Worm (Caenorhabditis elegans): ENCODE data around the gene best-5.

Gene best-5

DNA sequence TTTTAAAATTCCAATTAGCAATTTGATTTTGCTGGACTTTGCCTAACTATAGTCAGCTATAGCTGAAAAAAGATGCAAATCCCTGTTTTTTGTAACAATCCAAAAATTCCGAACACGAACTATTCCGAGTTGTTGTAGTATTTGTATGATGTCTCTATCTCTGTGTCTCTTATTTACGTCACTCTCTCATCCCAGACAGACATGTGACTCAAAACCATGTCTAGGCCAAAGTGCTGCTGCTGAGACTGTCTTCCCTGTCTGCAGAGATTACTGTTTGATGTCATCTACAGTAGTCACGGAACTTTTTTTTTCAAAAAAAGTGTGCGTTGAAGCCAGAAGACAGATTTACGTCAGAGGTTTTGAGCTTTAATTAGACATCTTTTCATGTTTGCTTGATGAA is 23.8 kb downstream of the best-5 start:
- no peak for TF ChIP-seq snpc-1.2 (GFP tag; IDR thresholded peaks at IDR 0.05)
- TF ChIP-seq jun-1 (tag; optimal IDR thresholded peaks at IDR 0.05): no peak
- TF ChIP-seq lin-29 (GFP tag; IDR thresholded peaks at IDR 0.05): no peak
- TF ChIP-seq cey-2 (tag; optimal IDR thresholded peaks at IDR 0.05; ENCODE audit: borderline replicate concordance, insufficient read depth): no peak
- TF ChIP-seq spr-3 (GFP tag; optimal IDR thresholded peaks at IDR 0.05): no peak
- TF ChIP-seq lin-38 (GFP tag; IDR thresholded peaks at IDR 0.05): no peak
- TF ChIP-seq dmd-6 (GFP tag; IDR thresholded peaks at IDR 0.05): peak; percentile 53
- peak; percentile 55 for TF ChIP-seq nhr-6 (tag; optimal IDR thresholded peaks at IDR 0.05)
- TF ChIP-seq duxl-1 (tag; optimal IDR thresholded peaks at IDR 0.05; ENCODE audit: poor library complexity): no peak
- no peak for TF ChIP-seq ceh-44 (GFP tag; IDR thresholded peaks at IDR 0.05)
- no peak for TF ChIP-seq set-16 (GFP tag; IDR thresholded peaks at IDR 0.05)
- TF ChIP-seq unc-62 (GFP tag; optimal IDR thresholded peaks at IDR 0.05 in 1 of 2): no peak
- TF ChIP-seq unc-62 (tag; optimal IDR thresholded peaks at IDR 0.05): no peak
- TF ChIP-seq nhr-28 (tag; optimal IDR thresholded peaks at IDR 0.05): no peak
- TF ChIP-seq nhr-48 (tag; optimal IDR thresholded peaks at IDR 0.05): no peak
- TF ChIP-seq Y48G9A.11 (GFP tag; IDR thresholded peaks at IDR 0.05): no peak
- TF ChIP-seq F49E8.2 (tag; optimal IDR thresholded peaks at IDR 0.05; ENCODE audit: borderline replicate concordance): no peak
- no peak for TF ChIP-seq lin-15B (tag; optimal IDR thresholded peaks at IDR 0.05)
- 0 out of 2 replicates have a peak, but pooled peaks have one; percentile 11 for TF ChIP-seq arid-1 (GFP tag; conservative IDR thresholded peaks at IDR 0.05)
- no peak for TF ChIP-seq ceh-32 (tag; optimal IDR thresholded peaks at IDR 0.05; ENCODE audit: poor library complexity)
- no peak for TF ChIP-seq T26A8.4 (GFP tag; IDR thresholded peaks at IDR 0.05)
- TF ChIP-seq lir-3 (tag; optimal IDR thresholded peaks at IDR 0.05): no peak
- TF ChIP-seq hmg-1.1 (GFP tag; IDR thresholded peaks at IDR 0.05): no peak
- no peak for TF ChIP-seq nhr-237 (tag; optimal IDR thresholded peaks at IDR 0.05)
- TF ChIP-seq tra-1 (GFP tag; IDR thresholded peaks at IDR 0.05): no peak
- no peak for TF ChIP-seq ama-1 (optimal IDR thresholded peaks at IDR 0.05)
- no peak for TF ChIP-seq daf-19 (GFP tag; conservative IDR thresholded peaks at IDR 0.05)
- no peak for TF ChIP-seq tag-97 (GFP tag; IDR thresholded peaks at IDR 0.05)
- no peak for TF ChIP-seq ceh-62 (tag; optimal IDR thresholded peaks at IDR 0.05)
- TF ChIP-seq Y5F2A.4 (GFP tag; optimal IDR thresholded peaks at IDR 0.05): no peak
- no peak for TF ChIP-seq ceh-20 (GFP tag; IDR thresholded peaks at IDR 0.05)
- TF ChIP-seq R02D3.7 (tag; optimal IDR thresholded peaks at IDR 0.05): no peak
- no peak for TF ChIP-seq F10B5.3 (tag; optimal IDR thresholded peaks at IDR 0.05)
- no peak for TF ChIP-seq attf-4 (tag; optimal IDR thresholded peaks at IDR 0.05)
- TF ChIP-seq nhr-10 (tag; optimal IDR thresholded peaks at IDR 0.05): no peak
- no peak for TF ChIP-seq lim-7 (GFP tag; IDR thresholded peaks at IDR 0.05)
- TF ChIP-seq aha-1 (tag): no peak
- no peak for TF ChIP-seq zip-2 (tag; optimal IDR thresholded peaks at IDR 0.05)
- no peak for TF ChIP-seq madf-9 (GFP tag; conservative IDR thresholded peaks at IDR 0.05)
- TF ChIP-seq ZK546.5 (tag; optimal IDR thresholded peaks at IDR 0.05): no peak
- no peak for TF ChIP-seq daf-8 (GFP tag; IDR thresholded peaks at IDR 0.05)
- TF ChIP-seq F44E2.7 (GFP tag; IDR thresholded peaks at IDR 0.05): no peak
- no peak for TF ChIP-seq egl-43 (GFP tag; IDR thresholded peaks at IDR 0.05)
- TF ChIP-seq dve-1 (tag; optimal IDR thresholded peaks at IDR 0.05; ENCODE audit: insufficient read depth): peak; percentile 10
- TF ChIP-seq daf-16 (GFP tag; optimal IDR thresholded peaks at IDR 0.05): no peak
- peak; percentile 59 for TF ChIP-seq daf-16 (tag; optimal IDR thresholded peaks at IDR 0.05)
- no peak for TF ChIP-seq nhr-11 (tag; optimal IDR thresholded peaks at IDR 0.05)
- no peak for TF ChIP-seq sdz-12 (GFP tag; optimal IDR thresholded peaks at IDR 0.05)
- no peak for TF ChIP-seq skn-1 (tag; optimal IDR thresholded peaks at IDR 0.05)
- TF ChIP-seq zag-1 (tag; optimal IDR thresholded peaks at IDR 0.05): no peak
- TF ChIP-seq spr-1 (tag; optimal IDR thresholded peaks at IDR 0.05): no peak
- TF ChIP-seq dpl-1 (GFP tag; optimal IDR thresholded peaks at IDR 0.05): no peak
- no peak for TF ChIP-seq nhr-111 (GFP tag; optimal IDR thresholded peaks at IDR 0.05)
- no peak for TF ChIP-seq nhr-41 (GFP tag; IDR thresholded peaks at IDR 0.05)
